Fruit fly (Drosophila melanogaster) whole organism, wandering third instar larva: Measurements from ENCODE around the gene CG6094.

Experiments used
- Abd-B ChIP-seq: fragments of >200 bp; optimal IDR thresholded peaks from 2 replicates; lab custom pipeline; 2017; ENCODE audit warnings: missing biosample characterization, missing genetic modification characterization
- CrebA ChIP-seq: fragments of 200-800 bp; sonication (Bioruptor generic); optimal IDR thresholded peaks from 2 replicates; lab custom pipeline; 2016; ENCODE audit warnings: missing biosample characterization, mild to moderate bottlenecking, missing genetic modification characterization, borderline replicate concordance
- Dif ChIP-seq: fragments of 200-275, 200-300 bp; sonication (Bioruptor generic); optimal IDR thresholded peaks from 2 replicates; lab custom pipeline; 2018; ENCODE audit warnings: missing biosample characterization, missing genetic modification characterization; ENCODE audit not compliant: partially characterized antibody
- HLH106 ChIP-seq: fragments of 200-800 bp; optimal IDR thresholded peaks from 3 replicates; lab custom pipeline; 2019; ENCODE audit warnings: missing biosample characterization, mild to moderate bottlenecking, missing genetic modification characterization, moderate library complexity
- OdsH ChIP-seq: fragments of 200-800 bp; sonication (Bioruptor generic); optimal IDR thresholded peaks from 2 replicates; lab custom pipeline; 2016; ENCODE audit warnings: missing biosample characterization, mild to moderate bottlenecking, missing genetic modification characterization
- Sp1 ChIP-seq: fragments of 200-800 bp; sonication (Bioruptor generic); optimal IDR thresholded peaks from 3 replicates; lab custom pipeline; 2019; ENCODE audit warnings: missing biosample characterization, mild to moderate bottlenecking, missing genetic modification characterization, moderate library complexity
- dl ChIP-seq, 2 experiments: fragments of 175-275, 200-275 bp in 1 of 2; fragments of 200-275 bp in 1 of 2; sonication (Bioruptor generic); optimal IDR thresholded peaks; lab custom pipeline; 2018; ENCODE audit warnings: mild to moderate bottlenecking in 2 of 2, missing biosample characterization in 2 of 2, missing genetic modification characterization in 2 of 2, moderate library complexity in 2 of 2; ENCODE audit not compliant: partially characterized antibody in 2 of 2, insufficient read depth in 1 of 2
- jim ChIP-seq: fragments of 175-275, 200-325 bp; sonication (Bioruptor generic); optimal IDR thresholded peaks from 2 replicates; lab custom pipeline; 2016; ENCODE audit warnings: missing biosample characterization, mild to moderate bottlenecking, missing genetic modification characterization
- lola ChIP-seq: fragments of >200 bp; optimal IDR thresholded peaks from 2 replicates; lab custom pipeline; 2017; ENCODE audit warnings: missing biosample characterization, missing genetic modification characterization
- psq ChIP-seq: fragments of 200-800 bp; sonication (Bioruptor generic); optimal IDR thresholded peaks from 3 replicates; lab custom pipeline; 2017; ENCODE audit warnings: missing biosample characterization, mild to moderate bottlenecking, missing genetic modification characterization, moderate library complexity
- rgr ChIP-seq: fragments of 200-800 bp; sonication (Bioruptor generic); optimal IDR thresholded peaks from 3 replicates; lab custom pipeline; 2016; ENCODE audit warnings: missing biosample characterization, mild to moderate bottlenecking, missing genetic modification characterization
- usp ChIP-seq: fragments of >200 bp; optimal IDR thresholded peaks from 2 replicates; lab custom pipeline; 2017; ENCODE audit warnings: missing biosample characterization, missing genetic modification characterization

DNA sequence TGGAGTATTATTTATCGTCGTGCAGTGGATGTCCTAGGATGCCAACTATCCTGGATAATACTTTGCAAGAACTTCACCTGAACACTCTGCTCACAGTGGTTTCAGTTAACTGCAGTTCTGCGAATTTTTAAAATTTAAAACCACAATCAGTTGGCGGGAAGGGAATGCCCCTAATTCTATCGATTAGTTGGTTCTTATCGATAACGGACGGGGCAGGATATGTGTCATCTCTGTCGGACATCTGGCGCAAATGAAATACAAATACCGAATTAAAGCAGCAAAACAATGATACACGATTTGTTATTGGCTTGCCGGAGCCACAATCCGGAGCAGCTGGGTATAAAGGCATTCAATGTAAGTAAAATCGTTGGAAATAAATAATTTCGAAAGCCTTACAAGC, 23.8 kb upstream of the CG6094 start, which contains the start of gene Grip75:
- no peak for TF ChIP-seq rgr (GFP tag; lab: Kevin White, UChicago)
- TF ChIP-seq psq (GFP tag; lab: Kevin White, UChicago), result no peak
- no peak for TF ChIP-seq usp (GFP tag; lab: Kevin White, UChicago)
- no peak for TF ChIP-seq dl (GFP tag; optimal IDR thresholded peaks at IDR 0.05; lab: Kevin White, UChicago; ENCODE audit: insufficient read depth in 1 of 2, partially characterized antibody in 2 of 2)
- no peak for TF ChIP-seq CrebA (GFP tag; lab: Kevin White, UChicago)
- TF ChIP-seq jim (GFP tag; lab: Kevin White, UChicago), result no peak
- TF ChIP-seq Abd-B (GFP tag; lab: Kevin White, UChicago), result no peak
- TF ChIP-seq OdsH (GFP tag; lab: Kevin White, UChicago), result no peak
- TF ChIP-seq Sp1 (GFP tag; lab: Kevin White, UChicago), result no peak
- no peak for TF ChIP-seq lola (GFP tag; lab: Kevin White, UChicago)
- no peak for TF ChIP-seq HLH106 (tag; lab: Kevin White, UChicago)
- no peak for TF ChIP-seq Dif (GFP tag; lab: Kevin White, UChicago)
